Fruit fly (Drosophila melanogaster) Kc167 (cell line): ENCODE measurements around the gene CG42833.

Experiments
- Myc ChIP-seq: fragments of >200 bp; optimal IDR thresholded peaks from 2 replicates; lab custom pipeline; 2017; ENCODE audit warnings: missing external identifiers
- Sin3A ChIP-seq: fragments of >200 bp; optimal IDR thresholded peaks from 2 replicates; lab custom pipeline; 2018; ENCODE audit warnings: missing external identifiers
- h ChIP-seq: fragments of >200 bp; optimal IDR thresholded peaks from 3 replicates; lab custom pipeline; 2018; ENCODE audit warnings: missing external identifiers
- insv ChIP-seq: fragments of >200 bp; optimal IDR thresholded peaks from 3 replicates; lab custom pipeline; 2018; ENCODE audit warnings: missing external identifiers
- psq ChIP-seq: fragments of >200 bp; optimal IDR thresholded peaks from 2 replicates; lab custom pipeline; 2017; ENCODE audit warnings: missing external identifiers
- ttk ChIP-seq: sonication (Bioruptor generic); optimal IDR thresholded peaks from 2 replicates; lab custom pipeline; 2017; ENCODE audit warnings: missing external identifiers

The CG42833 gene

DNA sequence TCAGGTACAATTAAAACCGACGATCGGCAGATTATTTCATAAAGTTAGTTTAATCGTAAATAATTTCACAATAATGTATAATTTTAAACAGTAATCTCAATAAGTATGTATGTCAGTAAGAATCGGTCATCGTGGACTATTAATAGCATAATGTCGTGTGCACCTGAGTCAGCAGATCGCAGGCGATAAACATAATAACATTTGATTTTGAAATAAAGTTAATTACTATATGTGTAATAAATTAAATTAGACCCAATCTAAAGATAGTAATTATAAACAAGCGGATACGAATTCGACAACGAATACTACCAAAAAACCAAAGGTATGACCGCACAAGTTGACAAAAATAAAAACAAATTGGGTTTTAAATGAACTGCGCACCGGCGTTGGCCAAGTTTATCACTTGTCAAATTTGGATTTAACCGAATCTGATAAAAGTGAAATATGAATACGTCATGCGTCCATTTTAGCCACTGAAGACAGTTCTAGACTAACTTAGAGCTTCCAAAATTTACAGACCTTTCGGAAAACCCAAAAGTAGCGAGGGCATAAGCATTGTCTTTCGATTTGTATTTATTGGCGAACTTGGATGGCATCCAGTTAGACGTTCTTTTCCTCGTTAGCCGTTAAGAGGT is 7.2 kb downstream of the CG42833 start, which contains the start of gene CG6996:
Gene CG6996, plus strand, starts transcription at position 585 of the 635 bp plus-strand sequence.
- TF ChIP-seq Sin3A = no peak
- TF ChIP-seq ttk (lab: Kevin White, UChicago) = no peak
- TF ChIP-seq insv (lab: Kevin White, UChicago) = no peak
- TF ChIP-seq psq (lab: Kevin White, UChicago) = no peak
- TF ChIP-seq Myc (lab: Kevin White, UChicago) = no peak
- TF ChIP-seq h (lab: Kevin White, UChicago) = no peak

DNA sequence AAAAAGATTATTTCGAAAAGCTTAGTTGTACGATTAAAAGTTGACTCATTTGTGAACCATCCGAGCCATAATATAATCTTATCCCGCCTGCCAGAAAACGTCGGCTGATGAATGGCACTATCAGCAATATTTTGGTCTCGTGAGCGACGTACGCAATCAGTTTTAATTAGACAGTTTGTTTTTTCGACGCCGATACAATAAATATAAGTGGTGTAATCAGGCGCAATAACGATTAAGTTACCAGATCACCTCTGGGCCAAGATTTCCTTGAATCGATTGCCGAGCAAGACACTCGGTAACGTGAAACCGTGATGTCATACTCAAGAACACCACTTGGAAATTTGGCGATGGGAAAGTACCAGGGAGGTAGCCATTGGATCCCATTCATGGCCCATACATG is 9.2 kb downstream of the CG42833 start:
- TF ChIP-seq Myc (lab: Kevin White, UChicago) = no peak
- no peak for TF ChIP-seq psq (lab: Kevin White, UChicago)
- TF ChIP-seq insv (lab: Kevin White, UChicago) = no peak
- no peak for TF ChIP-seq Sin3A

DNA sequence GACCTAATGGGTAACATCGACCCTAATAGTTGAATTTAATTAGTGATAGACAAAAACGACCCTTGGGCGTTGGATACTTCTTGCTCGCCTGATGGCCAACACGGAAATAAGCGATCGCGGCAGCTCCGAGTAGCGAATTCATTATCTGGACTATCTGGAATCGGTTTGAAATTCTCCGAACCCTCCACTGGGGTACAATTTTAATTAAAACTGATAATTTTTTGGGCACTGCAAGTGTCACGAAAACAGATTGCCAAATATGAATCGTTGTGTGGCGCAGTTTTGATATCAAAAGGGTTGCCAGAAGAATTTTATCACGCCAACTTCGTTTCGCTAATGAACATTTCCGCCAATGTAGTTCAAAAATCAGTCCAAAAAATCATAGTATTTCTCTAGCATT is 10.0 kb downstream of the CG42833 start:
- TF ChIP-seq Sin3A (no peak), psq (lab: Kevin White, UChicago) (no peak), Myc (lab: Kevin White, UChicago) (no peak), insv (lab: Kevin White, UChicago) (no peak), ttk (lab: Kevin White, UChicago) (no peak), h (lab: Kevin White, UChicago) (no peak)

DNA sequence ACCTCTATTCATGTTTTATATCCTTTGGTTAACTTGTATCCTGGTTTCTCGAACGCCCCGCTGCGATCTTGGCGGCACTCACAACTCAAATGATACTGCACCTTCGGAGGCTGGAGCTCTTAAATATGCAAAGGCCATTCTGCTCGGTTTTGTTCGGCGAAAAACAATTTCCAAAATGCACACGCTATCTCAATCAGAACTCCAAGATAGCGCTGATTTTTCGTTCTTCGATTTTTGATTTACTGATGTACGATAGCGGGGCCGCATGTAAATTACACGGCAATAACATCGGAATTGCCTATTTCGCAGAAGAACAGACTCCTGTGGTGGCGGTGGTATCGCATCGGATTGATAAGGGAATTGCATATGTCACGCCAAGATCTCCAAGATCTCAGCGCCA is 12.1 kb downstream of the CG42833 start, which contains the start of gene CG7017:
Gene CG7017, minus strand, starts transcription at position 101 of the 400 bp plus-strand sequence.
- no peak for TF ChIP-seq Sin3A
- TF ChIP-seq psq (lab: Kevin White, UChicago) = no peak
- no peak for TF ChIP-seq h (lab: Kevin White, UChicago)
- TF ChIP-seq ttk (lab: Kevin White, UChicago) = no peak
- TF ChIP-seq Myc (lab: Kevin White, UChicago) = no peak
- TF ChIP-seq insv (lab: Kevin White, UChicago) = no peak

dm6 chr3L:20220374-20220773 is 20.5 kb downstream of the CG42833 start, which contains the start of gene CG6933:
CG6933 (minus strand) TSS chr3L:20220420.
- no peak for TF ChIP-seq ttk (lab: Kevin White, UChicago)
- TF ChIP-seq h (lab: Kevin White, UChicago) = no peak
- TF ChIP-seq psq (lab: Kevin White, UChicago) = no peak
- TF ChIP-seq Sin3A = no peak
- TF ChIP-seq insv (lab: Kevin White, UChicago) = no peak
- no peak for TF ChIP-seq Myc (lab: Kevin White, UChicago)

DNA sequence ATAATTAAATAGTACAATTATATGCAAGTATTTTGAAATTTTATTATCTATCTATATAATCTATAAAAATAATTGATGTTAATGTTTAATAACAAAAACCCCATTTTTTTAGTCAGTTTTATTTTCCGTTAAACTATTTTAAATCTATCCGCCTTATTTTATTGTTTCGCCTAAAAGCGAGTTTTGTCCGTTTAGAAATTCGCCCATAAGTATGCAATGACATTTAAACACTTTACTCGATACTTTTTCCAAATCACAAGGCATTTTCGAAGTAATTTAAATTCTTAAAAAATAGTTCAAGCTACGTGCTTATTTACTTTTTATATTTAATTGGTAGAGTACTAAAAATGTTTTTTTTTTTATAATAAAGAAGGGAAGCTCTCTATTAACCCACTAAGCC is 21.0 kb downstream of the CG42833 start:
- TF ChIP-seq h (lab: Kevin White, UChicago) (no peak), psq (lab: Kevin White, UChicago) (no peak), insv (lab: Kevin White, UChicago) (no peak), Myc (lab: Kevin White, UChicago) (no peak), Sin3A (no peak), ttk (lab: Kevin White, UChicago) (no peak)

DNA sequence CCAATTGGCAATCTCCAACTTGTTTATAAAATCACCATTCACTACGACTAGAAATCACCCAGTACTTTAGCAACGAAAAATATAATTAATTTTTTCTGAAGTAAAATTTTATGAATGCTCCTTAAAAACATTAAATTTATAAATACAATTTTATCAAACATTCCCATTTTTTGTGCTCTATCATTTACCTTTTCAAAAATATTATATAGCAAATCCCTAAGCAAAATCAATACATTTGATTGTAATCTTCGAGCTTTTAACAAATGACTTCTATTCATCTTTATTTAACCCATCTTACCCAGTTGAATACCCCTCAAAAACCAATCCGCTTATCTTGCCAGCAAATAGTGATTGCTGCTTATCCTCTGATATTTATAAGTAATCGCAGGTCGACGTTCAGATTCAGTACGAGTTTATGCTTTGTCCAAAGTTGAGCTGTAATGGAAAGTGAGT is 21.5 kb downstream of the CG42833 start, which contains the start of gene CG17145:
Gene CG17145, plus strand, starts transcription at position 403 of the 453 bp plus-strand sequence.
- TF ChIP-seq ttk (lab: Kevin White, UChicago) (no peak), h (lab: Kevin White, UChicago) (no peak), Sin3A (no peak), Myc (lab: Kevin White, UChicago) (no peak), psq (lab: Kevin White, UChicago) (no peak), insv (lab: Kevin White, UChicago) (no peak)

- TF ChIP-seq ttk (lab: Kevin White, UChicago) = no peak
- no peak for TF ChIP-seq Sin3A
- no peak for TF ChIP-seq h (lab: Kevin White, UChicago)
- no peak for TF ChIP-seq insv (lab: Kevin White, UChicago)
- no peak for TF ChIP-seq psq (lab: Kevin White, UChicago)
- TF ChIP-seq Myc (lab: Kevin White, UChicago) = no peak
These were observed 22.7 kb downstream of the CG42833 start for dm6 chr3L:20222617-20223016.

DNA sequence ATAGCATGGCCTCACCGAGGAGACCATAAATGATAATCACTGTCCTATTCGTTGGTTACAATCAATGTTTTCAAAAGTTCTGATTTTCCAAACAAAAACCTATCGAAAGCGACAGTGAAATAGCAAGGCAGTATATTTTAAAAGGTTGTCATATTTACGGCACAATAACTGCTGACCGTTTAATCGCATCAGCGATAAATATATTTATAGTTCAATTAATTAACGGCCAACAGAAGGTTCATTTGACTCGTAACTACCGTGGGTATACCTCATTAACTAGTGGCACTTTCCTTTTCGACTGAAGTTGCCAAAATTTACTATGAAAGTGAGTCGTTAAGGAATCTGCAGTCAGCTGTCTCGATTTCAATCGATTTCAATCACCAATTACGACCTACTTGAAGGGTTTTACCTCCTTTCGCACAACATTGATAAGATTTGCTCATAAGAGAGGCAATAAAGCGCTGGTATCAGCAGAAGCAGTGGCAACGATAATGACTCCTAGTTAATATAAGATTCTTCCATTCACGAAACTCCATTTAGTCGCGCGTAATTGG is 23.6 kb downstream of the CG42833 start, which contains the start of gene CG17147:
Gene CG17147, plus strand, starts transcription at position 535 of the 554 bp plus-strand sequence.
- TF ChIP-seq h (lab: Kevin White, UChicago) = no peak

DNA sequence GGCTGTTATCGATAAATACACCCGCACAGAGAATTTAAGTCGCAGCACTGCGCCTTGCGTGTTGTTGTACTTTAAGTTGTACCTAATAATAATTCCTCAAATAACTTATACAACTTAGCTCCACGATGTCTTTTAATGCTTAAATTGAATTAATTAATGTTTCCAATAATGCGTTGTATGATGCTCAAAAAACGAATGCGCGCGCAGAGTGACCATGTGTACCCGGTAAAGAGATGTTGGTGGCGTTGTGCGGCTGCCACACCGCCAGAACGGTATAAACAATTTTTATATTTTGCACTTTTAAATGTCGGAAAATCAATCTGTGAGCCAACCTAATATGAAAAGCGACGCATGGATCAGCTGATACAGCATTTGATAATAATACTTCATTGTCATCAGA is 26.3 kb downstream of the CG42833 start:
- TF ChIP-seq ttk (lab: Kevin White, UChicago) = no peak
- no peak for TF ChIP-seq Sin3A
- TF ChIP-seq insv (lab: Kevin White, UChicago) = no peak
- TF ChIP-seq h (lab: Kevin White, UChicago) = no peak
- no peak for TF ChIP-seq Myc (lab: Kevin White, UChicago)
- TF ChIP-seq psq (lab: Kevin White, UChicago) = no peak

- TF ChIP-seq psq (lab: Kevin White, UChicago) (no peak), h (lab: Kevin White, UChicago) (no peak), Myc (lab: Kevin White, UChicago) (no peak), insv (lab: Kevin White, UChicago) (no peak), ttk (lab: Kevin White, UChicago) (no peak), Sin3A (no peak)
These were observed 30.4 kb downstream of the CG42833 start for dm6 chr3L:20230178-20230775.
